Fruit fly (Drosophila melanogaster): ENCODE results near the gene CG43895.

dm6 chr3L:21787883-21788282, 25.6 kb downstream of the CG43895 start:
- no peak for TF ChIP-seq usp (GFP tag; optimal IDR thresholded peaks at IDR 0.05)
- no peak for TF ChIP-seq pan (optimal IDR thresholded peaks at IDR 0.05)
- no peak for TF ChIP-seq psq (optimal IDR thresholded peaks at IDR 0.05)
- no peak for TF ChIP-seq Dll (optimal IDR thresholded peaks at IDR 0.05)
- no peak for TF ChIP-seq EcR (GFP tag; optimal IDR thresholded peaks at IDR 0.05)

All from whole organism.